Fruit fly (Drosophila melanogaster) Kc167 (cell line): ENCODE measurements around the gene CG10026.

Experiments used
- Myc ChIP-seq: fragments of >200 bp; optimal IDR thresholded peaks from 2 replicates; lab custom pipeline; 2017; ENCODE audit warnings: missing external identifiers
- Sin3A ChIP-seq: fragments of >200 bp; optimal IDR thresholded peaks from 2 replicates; lab custom pipeline; 2018; ENCODE audit warnings: missing external identifiers
- h ChIP-seq: fragments of >200 bp; optimal IDR thresholded peaks from 3 replicates; lab custom pipeline; 2018; ENCODE audit warnings: missing external identifiers
- insv ChIP-seq: fragments of >200 bp; optimal IDR thresholded peaks from 3 replicates; lab custom pipeline; 2018; ENCODE audit warnings: missing external identifiers
- psq ChIP-seq: fragments of >200 bp; optimal IDR thresholded peaks from 2 replicates; lab custom pipeline; 2017; ENCODE audit warnings: missing external identifiers
- ttk ChIP-seq: sonication (Bioruptor generic); optimal IDR thresholded peaks from 2 replicates; lab custom pipeline; 2017; ENCODE audit warnings: missing external identifiers

DNA sequence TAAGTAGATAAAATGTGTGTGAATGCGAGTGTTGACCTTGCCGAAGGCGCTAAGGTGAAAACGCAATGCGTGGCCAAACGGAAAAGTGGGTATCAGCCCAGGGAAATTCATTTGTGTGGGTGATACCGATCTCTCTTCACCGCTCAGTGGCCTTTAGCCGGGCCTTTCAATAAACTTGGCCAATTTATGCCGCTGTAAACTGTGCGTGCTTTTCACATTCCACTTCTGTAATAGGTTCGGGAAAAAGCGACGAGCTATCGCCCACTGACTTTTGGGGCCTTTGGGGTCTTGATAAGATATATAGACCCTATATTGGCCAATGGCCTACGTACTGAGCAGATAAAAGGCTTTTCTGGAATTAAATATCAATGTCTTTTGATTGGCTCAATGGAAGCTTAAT, 32.5 kb upstream of the CG10026 start:
- TF ChIP-seq psq (lab: Kevin White, UChicago) (no peak), insv (lab: Kevin White, UChicago) (no peak), Myc (lab: Kevin White, UChicago) (no peak), h (lab: Kevin White, UChicago) (no peak), ttk (lab: Kevin White, UChicago) (no peak), Sin3A (no peak)
